Fruit fly (Drosophila melanogaster): Measurements from ENCODE around the gene phol.

Gene phol

DNA sequence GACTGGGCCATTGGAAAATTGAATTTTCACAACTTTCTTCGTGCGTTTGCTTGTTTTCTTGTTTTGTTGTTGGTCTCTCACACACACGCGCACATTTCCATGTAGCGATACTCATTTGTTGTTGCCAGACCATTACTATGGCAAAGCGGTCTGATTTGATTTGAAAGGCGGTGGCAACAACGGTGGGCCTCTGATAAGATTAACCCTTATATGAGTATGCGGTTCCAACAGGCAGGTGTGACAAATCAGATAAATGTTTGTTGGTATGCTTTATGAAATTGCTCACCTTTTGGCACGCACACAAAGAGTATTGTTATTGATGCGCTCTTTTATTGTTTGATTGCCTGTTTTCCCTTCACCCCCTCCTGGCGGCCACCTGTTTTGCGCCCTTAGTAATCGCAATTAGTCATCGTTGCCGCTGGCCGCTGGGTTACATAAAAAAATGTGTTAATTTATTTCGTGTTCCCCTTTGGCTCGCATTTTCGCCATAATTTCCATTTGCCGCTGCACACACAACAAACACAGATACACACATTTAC is 8.8 kb downstream of the phol start:
- 0 out of 2 replicates have a peak, but pooled peaks have one; percentile 7 for TF ChIP-seq CG32121 (GFP tag; IDR thresholded peaks at IDR 0.05)
- TF ChIP-seq CG9948 (tag; optimal IDR thresholded peaks at IDR 0.05): no peak
- no peak for TF ChIP-seq CG8159 (tag; optimal IDR thresholded peaks at IDR 0.05)
- TF ChIP-seq rn (GFP tag; IDR thresholded peaks at IDR 0.05): no peak
- peak; percentile 5; the same call in 1 of the 2 replicates for TF ChIP-seq Ets98B (GFP tag; IDR thresholded peaks at IDR 0.05)
- TF ChIP-seq fd96Ca (GFP tag; IDR thresholded peaks at IDR 0.05): 0 out of 3 replicates have a peak, but pooled peaks have one; percentile 27
- TF ChIP-seq Pif1A (GFP tag; optimal IDR thresholded peaks at IDR 0.05): no peak
- TF ChIP-seq CG10348 (GFP tag; IDR thresholded peaks at IDR 0.05): no peak
- TF ChIP-seq D1 (tag; optimal IDR thresholded peaks at IDR 0.05): no peak
- TF ChIP-seq CG4496 (GFP tag; IDR thresholded peaks at IDR 0.05): 0 out of 3 replicates have a peak, but pooled peaks have one; percentile 37
- no peak for TF ChIP-seq CG17806 (tag; optimal IDR thresholded peaks at IDR 0.05)
- no peak for TF ChIP-seq CG15710 (tag; optimal IDR thresholded peaks at IDR 0.05)
- no peak for TF ChIP-seq EcR (GFP tag; optimal IDR thresholded peaks at IDR 0.05)
- no peak for TF ChIP-seq CG8301 (tag; optimal IDR thresholded peaks at IDR 0.05)
- peak; percentile 23; the same call in 1 of the 2 replicates for TF ChIP-seq CG12605 (GFP tag; IDR thresholded peaks at IDR 0.05)

DNA sequence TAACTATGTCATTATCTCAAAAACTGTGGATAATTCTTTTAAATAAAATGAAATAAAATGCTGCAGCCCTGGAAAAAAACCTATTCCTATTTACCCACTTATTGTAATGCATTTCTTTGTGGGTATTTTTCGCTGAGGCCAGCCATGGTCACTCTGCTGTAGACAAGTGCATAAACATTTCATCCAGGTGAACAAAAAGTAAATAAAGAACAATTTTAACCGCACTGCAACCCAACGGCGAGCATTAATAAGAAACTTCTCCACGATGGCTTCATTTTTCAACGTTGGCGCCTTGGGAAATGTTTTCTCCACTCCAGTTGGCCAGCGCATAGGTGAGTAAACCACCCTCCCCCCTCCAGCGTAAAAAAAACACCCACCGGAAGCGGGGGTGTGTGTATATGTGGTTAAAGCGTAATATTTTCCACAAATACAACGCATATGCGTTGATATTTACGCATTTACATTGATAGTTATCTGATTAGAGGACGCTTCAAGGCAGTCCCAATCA is 9.3 kb downstream of the phol start, which contains the start of gene CG3529:
CG3529 (plus strand) TSS at position 134 of the 508 bp plus-strand sequence.
- TF ChIP-seq EcR (GFP tag; optimal IDR thresholded peaks at IDR 0.05) (peak; percentile 29), CG12605 (GFP tag; IDR thresholded peaks at IDR 0.05) (no peak), CG9948 (tag; optimal IDR thresholded peaks at IDR 0.05) (no peak), CG15710 (tag; optimal IDR thresholded peaks at IDR 0.05) (peak; percentile 33), rn (GFP tag; IDR thresholded peaks at IDR 0.05) (no peak), Ets98B (GFP tag; IDR thresholded peaks at IDR 0.05) (0 out of 2 replicates have a peak, but pooled peaks have one; percentile 15), CG32121 (GFP tag; IDR thresholded peaks at IDR 0.05) (0 out of 2 replicates have a peak, but pooled peaks have one; percentile 22), CG8301 (tag; optimal IDR thresholded peaks at IDR 0.05) (no peak), CG8159 (tag; optimal IDR thresholded peaks at IDR 0.05) (no peak)

DNA sequence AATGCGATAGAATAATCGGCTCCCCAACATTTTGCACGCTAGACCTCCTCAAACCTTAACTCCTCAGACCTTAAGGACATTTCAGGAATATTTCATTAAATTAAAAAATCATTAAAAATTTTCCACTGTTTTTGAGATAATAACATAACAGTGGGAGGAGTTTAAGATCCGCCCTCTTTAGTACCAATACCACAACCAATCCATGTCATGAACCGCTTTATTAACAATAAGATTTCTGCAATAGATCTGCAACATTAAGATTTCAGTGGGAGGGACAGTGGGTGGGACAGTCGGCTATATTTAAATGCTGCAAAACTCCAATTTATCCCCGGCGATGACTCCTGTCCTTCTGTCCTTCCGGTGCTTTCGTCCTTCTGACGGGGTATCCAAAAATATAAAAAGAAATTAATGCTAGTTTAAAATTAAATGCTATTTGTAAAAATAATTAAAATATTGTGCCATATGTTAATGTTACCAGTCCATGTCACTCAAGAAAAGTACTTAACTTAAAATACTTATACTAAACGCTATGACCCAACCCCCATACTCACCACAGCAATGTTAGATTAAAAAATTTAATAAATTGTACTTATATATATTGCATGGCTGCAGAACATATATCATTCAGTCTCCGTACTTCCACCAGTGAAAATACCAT is 13.3 kb downstream of the phol start, which contains the start of gene Srg3:
Srg3 (plus strand) TSS at position 608 of the 658 bp plus-strand sequence.
- no peak for TF ChIP-seq EcR (GFP tag; optimal IDR thresholded peaks at IDR 0.05)
- TF ChIP-seq D1 (tag; optimal IDR thresholded peaks at IDR 0.05): no peak

DNA sequence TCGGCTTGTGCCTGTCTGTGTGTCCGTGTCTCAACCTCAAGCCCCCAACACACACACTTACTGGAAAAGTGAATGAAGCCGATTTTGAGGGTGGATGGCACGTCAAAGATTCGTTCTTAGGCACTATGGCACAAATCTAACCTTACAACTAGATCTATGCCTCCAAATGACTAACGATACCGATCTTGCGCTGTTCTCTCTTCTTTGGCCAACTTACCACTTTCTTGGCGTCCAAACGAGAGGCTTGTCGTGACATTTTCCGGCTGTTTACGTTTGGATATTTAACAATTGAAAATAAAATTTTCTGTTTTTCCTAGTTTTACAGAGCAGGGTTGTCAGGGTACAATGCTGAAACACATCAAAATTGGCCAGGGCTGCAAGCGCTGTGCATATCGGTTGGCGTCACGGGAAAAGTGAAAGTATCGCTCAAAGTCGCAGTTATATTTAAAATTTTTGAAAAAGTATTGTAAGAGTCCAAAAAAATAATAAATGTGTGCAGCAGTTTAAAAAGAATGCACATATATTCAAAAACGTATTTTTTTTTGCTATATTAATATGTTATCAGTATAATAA is 14.1 kb downstream of the phol start, which contains the start of the genes Bet3 and Nf-YA:
Bet3 (minus strand) TSS at position 361 of the 573 bp plus-strand sequence.
Nf-YA (minus strand) TSS at position 361 of the 573 bp plus-strand sequence.
- TF ChIP-seq fd96Ca (GFP tag; IDR thresholded peaks at IDR 0.05) (peak; percentile 54; the same call in 1 of the 3 replicates), Pif1A (GFP tag; optimal IDR thresholded peaks at IDR 0.05) (no peak), CG13204 (GFP tag; optimal IDR thresholded peaks at IDR 0.05) (no peak), Snoo (tag; optimal IDR thresholded peaks at IDR 0.05) (peak; percentile 53), rn (GFP tag; IDR thresholded peaks at IDR 0.05) (no peak), CG8301 (tag; optimal IDR thresholded peaks at IDR 0.05) (no peak), gl (tag; optimal IDR thresholded peaks at IDR 0.05) (no peak), CG15710 (tag; optimal IDR thresholded peaks at IDR 0.05) (peak; percentile 49), Ets98B (GFP tag; IDR thresholded peaks at IDR 0.05) (peak; percentile 27), D1 (tag; optimal IDR thresholded peaks at IDR 0.05) (peak; percentile 88), CG4496 (GFP tag; IDR thresholded peaks at IDR 0.05) (peak; percentile 56; the same call in 1 of the 3 replicates), Pif1B (GFP tag; optimal IDR thresholded peaks at IDR 0.05) (no peak)

DNA sequence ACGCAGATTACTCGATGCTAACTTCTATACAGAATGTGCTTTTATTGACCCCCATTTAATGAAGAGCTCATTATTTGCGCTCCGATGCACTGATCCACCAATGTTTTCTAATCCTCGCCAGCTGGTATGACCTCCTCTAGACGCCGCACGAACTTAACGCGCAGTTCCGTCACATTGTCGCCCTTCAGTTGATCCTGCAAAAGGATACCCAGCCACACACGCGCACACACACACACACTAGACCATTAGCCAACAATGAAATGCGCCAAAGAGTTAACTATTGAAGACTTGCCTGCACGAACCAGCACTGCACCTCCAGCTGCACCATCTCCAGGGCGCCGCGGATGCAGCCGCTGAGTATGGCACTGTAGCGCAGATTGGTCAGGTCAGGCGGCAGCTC is 17.2 kb downstream of the phol start:
- TF ChIP-seq gl (tag; optimal IDR thresholded peaks at IDR 0.05): no peak

dm6 chr3L:9435831-9436230 is 20.2 kb downstream of the phol start:
- TF ChIP-seq CG4496 (GFP tag; IDR thresholded peaks at IDR 0.05) (no peak), CG12605 (GFP tag; IDR thresholded peaks at IDR 0.05) (no peak), Ets98B (GFP tag; IDR thresholded peaks at IDR 0.05) (no peak)

- TF ChIP-seq D1 (tag; optimal IDR thresholded peaks at IDR 0.05): no peak
- TF ChIP-seq CG32121 (GFP tag; IDR thresholded peaks at IDR 0.05): no peak
- no peak; the same call in 2 of the 3 replicates for TF ChIP-seq fd96Ca (GFP tag; IDR thresholded peaks at IDR 0.05)
- TF ChIP-seq Pif1B (GFP tag; optimal IDR thresholded peaks at IDR 0.05): no peak
- TF ChIP-seq CG8159 (tag; optimal IDR thresholded peaks at IDR 0.05): no peak
- no peak for TF ChIP-seq CG12605 (GFP tag; IDR thresholded peaks at IDR 0.05)
- TF ChIP-seq Snoo (tag; optimal IDR thresholded peaks at IDR 0.05): no peak
- peak; percentile 27 for TF ChIP-seq CG34367 (tag; optimal IDR thresholded peaks at IDR 0.05)
- no peak for TF ChIP-seq CG13204 (GFP tag; optimal IDR thresholded peaks at IDR 0.05)
- no peak for TF ChIP-seq gl (tag; optimal IDR thresholded peaks at IDR 0.05)
- no peak for TF ChIP-seq CG8301 (tag; optimal IDR thresholded peaks at IDR 0.05)
- no peak for TF ChIP-seq CG10348 (GFP tag; IDR thresholded peaks at IDR 0.05)
- no peak for TF ChIP-seq CG17806 (tag; optimal IDR thresholded peaks at IDR 0.05)
- TF ChIP-seq CG15710 (tag; optimal IDR thresholded peaks at IDR 0.05): no peak
- TF ChIP-seq Ets98B (GFP tag; IDR thresholded peaks at IDR 0.05): peak; percentile 35
Observed at dm6 chr3L:9435315-9435714, 20.8 kb downstream of the phol start, which contains the start of gene CG42526. CG42526 (minus strand) TSS chr3L:9435399.

All from whole organism, pupa.